Fruit fly (Drosophila melanogaster) whole organism: ENCODE measurements around the gene CG13937.
A peak's percentile ranks its signal among the peaks of the same experiment; 100 is the strongest.

Experiments used
- CG8478 ChIP-seq: fragments of >200 bp; optimal IDR thresholded peaks from 2 replicates; lab custom pipeline; 2018; ENCODE audit warnings: inconsistent platforms
- Dll ChIP-seq: fragments of >200 bp; optimal IDR thresholded peaks from 2 replicates; lab custom pipeline; 2017
- EcR ChIP-seq, 2 experiments: fragments of >200 bp; optimal IDR thresholded peaks; 2 replicates each; lab custom pipeline; 2017; ENCODE audit warnings: missing biosample characterization in 2 of 2, missing genetic modification characterization in 2 of 2, missing genetic modification reagents in 2 of 2
- pan ChIP-seq: fragments of >200 bp; optimal IDR thresholded peaks from 2 replicates; lab custom pipeline; 2017
- psq ChIP-seq: fragments of >200 bp; optimal IDR thresholded peaks from 2 replicates; lab custom pipeline; 2017
- usp ChIP-seq: fragments of >200 bp; optimal IDR thresholded peaks from 2 replicates; lab custom pipeline; 2017; ENCODE audit warnings: missing biosample characterization, missing genetic modification characterization, mixed read lengths

- peak; percentile 42 for TF ChIP-seq Dll (lab: Kevin White, UChicago)
- no peak for TF ChIP-seq CG8478 (lab: Kevin White, UChicago)
- no peak for TF ChIP-seq usp
- no peak for TF ChIP-seq psq (lab: Kevin White, UChicago)
- TF ChIP-seq pan (lab: Kevin White, UChicago): no peak
- no peak for TF ChIP-seq EcR (GFP tag; optimal IDR thresholded peaks at IDR 0.05; lab: Kevin White, UChicago)
Measured at dm6 chr3L:1866021-1866811, 16.6 kb downstream of the CG13937 start.
